Fruit fly (Drosophila melanogaster): ENCODE results near the gene Ugalt.

Gene Ugalt

DNA sequence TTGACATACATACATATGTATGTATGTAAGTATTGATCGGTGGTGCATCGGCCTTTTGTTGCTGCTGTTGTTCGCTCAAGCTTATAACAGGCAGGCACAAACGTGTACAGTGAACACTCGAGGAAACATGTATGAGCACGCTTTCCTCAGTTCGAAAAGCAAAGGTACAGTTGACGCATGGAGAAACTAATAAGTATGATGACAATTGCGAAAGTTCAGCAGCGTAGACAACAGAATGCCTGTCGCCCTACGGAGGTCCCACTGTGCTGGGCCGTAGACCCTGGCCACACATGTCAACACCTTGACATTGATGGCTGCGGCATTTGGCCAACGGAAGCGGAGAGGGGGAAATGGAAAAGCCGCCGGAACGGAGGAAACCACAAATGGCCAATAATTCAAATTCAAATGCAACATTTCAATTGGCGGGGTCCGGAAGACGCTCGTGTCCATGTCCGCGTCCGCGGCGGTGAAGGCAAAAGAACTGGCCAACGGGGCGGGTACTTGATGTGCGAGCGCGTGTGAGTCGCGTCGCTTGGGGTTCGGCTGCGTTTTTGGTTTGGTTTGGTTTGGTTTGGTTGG, 4.6 kb upstream of the Ugalt start, which contains the start of gene CG2681 (continued):
- TF ChIP-seq ci (GFP tag; IDR thresholded peaks at IDR 0.05), result peak; percentile 75
- TF ChIP-seq CG1024 (GFP tag; IDR thresholded peaks at IDR 0.05), result 0 out of 2 replicates have a peak, but pooled peaks have one; percentile 25
- 0 out of 2 replicates have a peak, but pooled peaks have one; percentile 3 for TF ChIP-seq Poxn (GFP tag; IDR thresholded peaks at IDR 0.05)
- TF ChIP-seq CG7372 (GFP tag; IDR thresholded peaks at IDR 0.05), result peak; percentile 29; the same call in 1 of the 2 replicates
- TF ChIP-seq Rx (GFP tag; IDR thresholded peaks at IDR 0.05), result peak; percentile 53
- peak; percentile 43 for TF ChIP-seq lilli (GFP tag; optimal IDR thresholded peaks at IDR 0.05)
- TF ChIP-seq CG14667 (GFP tag; IDR thresholded peaks at IDR 0.05), result peak; percentile 46; the same call in 1 of the 2 replicates
- TF ChIP-seq prd (optimal IDR thresholded peaks at IDR 0.05), result no peak
- peak; percentile 73 for TF ChIP-seq prd (GFP tag; IDR thresholded peaks at IDR 0.05)
- TF ChIP-seq CG12659 (GFP tag; optimal IDR thresholded peaks at IDR 0.05), result peak; percentile 29
- no peak for TF ChIP-seq nom (GFP tag; optimal IDR thresholded peaks at IDR 0.05)
- TF ChIP-seq ac (GFP tag; optimal IDR thresholded peaks at IDR 0.05), result no peak
- TF ChIP-seq pfk (GFP tag; optimal IDR thresholded peaks at IDR 0.05), result no peak
- no peak for TF ChIP-seq CG4820 (GFP tag; optimal IDR thresholded peaks at IDR 0.05)
- TF ChIP-seq CG17328 (GFP tag; IDR thresholded peaks at IDR 0.05), result peak; percentile 38; the same call in 1 of the 2 replicates
- no peak for TF ChIP-seq CG10543 (GFP tag; optimal IDR thresholded peaks at IDR 0.05)
- TF ChIP-seq dysf (GFP tag; IDR thresholded peaks at IDR 0.05), result peak; percentile 68
- no peak for TF ChIP-seq Max (GFP tag; optimal IDR thresholded peaks at IDR 0.05)
- TF ChIP-seq bab2 (GFP tag; optimal IDR thresholded peaks at IDR 0.05), result peak; percentile 31
- 0 out of 2 replicates have a peak, but pooled peaks have one; percentile 12 for TF ChIP-seq sens-2 (GFP tag; IDR thresholded peaks at IDR 0.05)
- peak; percentile 14 for TF ChIP-seq CG8944 (GFP tag; optimal IDR thresholded peaks at IDR 0.05)
- TF ChIP-seq sisA (GFP tag; IDR thresholded peaks at IDR 0.05), result peak; percentile 69
- no peak for TF ChIP-seq Doc3 (GFP tag; IDR thresholded peaks at IDR 0.05; ENCODE audit: partially characterized antibody)
- TF ChIP-seq CG8765 (GFP tag; IDR thresholded peaks at IDR 0.05), result no peak
- TF ChIP-seq caup (GFP tag; optimal IDR thresholded peaks at IDR 0.05; ENCODE audit: severe bottlenecking), result no peak
- TF ChIP-seq danr (GFP tag; IDR thresholded peaks at IDR 0.05), result 0 out of 2 replicates have a peak, but pooled peaks have one; percentile 14
- no peak for TF ChIP-seq Usf (GFP tag; optimal IDR thresholded peaks at IDR 0.05)
- TF ChIP-seq hbn (GFP tag; IDR thresholded peaks at IDR 0.05; ENCODE audit: partially characterized antibody), result no peak
- TF ChIP-seq gcm (GFP tag; optimal IDR thresholded peaks at IDR 0.05), result no peak
- peak; percentile 66 for TF ChIP-seq E2f1 (GFP tag; IDR thresholded peaks at IDR 0.05)
- TF ChIP-seq CG3847 (GFP tag; IDR thresholded peaks at IDR 0.05), result 0 out of 2 replicates have a peak, but pooled peaks have one; percentile 7
- TF ChIP-seq CG11723 (GFP tag; optimal IDR thresholded peaks at IDR 0.05), result no peak
- TF ChIP-seq CG12219 (GFP tag; optimal IDR thresholded peaks at IDR 0.05), result peak; percentile 9
- TF ChIP-seq disco-r (GFP tag; optimal IDR thresholded peaks at IDR 0.05), result no peak
- TF ChIP-seq pum (GFP tag; optimal IDR thresholded peaks at IDR 0.05), result no peak
- no peak for TF ChIP-seq CG3163 (GFP tag; optimal IDR thresholded peaks at IDR 0.05)
- TF ChIP-seq CG17612 (GFP tag; IDR thresholded peaks at IDR 0.05), result peak; percentile 50
- 0 out of 2 replicates have a peak, but pooled peaks have one; percentile 15 for TF ChIP-seq ssp (GFP tag; IDR thresholded peaks at IDR 0.05)
- peak; percentile 43; the same call in 1 of the 2 replicates for TF ChIP-seq Xrp1 (GFP tag; IDR thresholded peaks at IDR 0.05)
- TF ChIP-seq Ptx1 (GFP tag; IDR thresholded peaks at IDR 0.05), result peak; percentile 63
- TF ChIP-seq CG30020 (tag; optimal IDR thresholded peaks at IDR 0.05), result no peak
- peak; percentile 3 for TF ChIP-seq CG13424 (tag; optimal IDR thresholded peaks at IDR 0.05)
- no peak for TF ChIP-seq sd (tag; optimal IDR thresholded peaks at IDR 0.05)
- peak; percentile 23 to 50 for TF ChIP-seq Pdp1 (GFP tag; optimal IDR thresholded peaks at IDR 0.05)
- no peak for TF ChIP-seq sqz (GFP tag; optimal IDR thresholded peaks at IDR 0.05)
- TF ChIP-seq phol (tag; optimal IDR thresholded peaks at IDR 0.05), result no peak
- peak; percentile 62 for TF ChIP-seq H2.0 (GFP tag; IDR thresholded peaks at IDR 0.05)
- peak; percentile 38 for TF ChIP-seq org-1 (GFP tag; optimal IDR thresholded peaks at IDR 0.05)
- TF ChIP-seq CG11504 (tag; optimal IDR thresholded peaks at IDR 0.05), result no peak
- no peak for TF ChIP-seq Dll (GFP tag; IDR thresholded peaks at IDR 0.05; ENCODE audit: partially characterized antibody)

Measured in whole organism, embryonic.